Fruit fly (Drosophila melanogaster): ENCODE results near the gene Pif1.

DNA sequence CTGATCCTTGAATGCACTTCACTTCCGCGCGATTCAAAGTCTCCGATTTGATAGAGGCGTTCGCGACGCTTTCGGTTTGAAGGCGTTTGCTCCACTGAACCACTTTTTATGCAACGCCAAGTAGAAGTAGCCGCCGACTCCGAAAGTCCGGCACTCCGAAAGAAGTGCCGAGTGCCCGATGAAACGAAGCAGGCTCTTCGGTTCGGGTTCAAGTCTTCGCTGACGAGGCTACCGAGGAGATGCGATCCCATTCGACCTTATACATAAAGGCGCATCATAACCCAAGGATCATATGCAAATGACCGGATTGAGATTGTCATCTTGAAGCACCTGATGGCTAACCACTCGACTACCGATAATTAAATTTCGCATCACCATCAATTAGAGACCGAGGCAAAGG is 21.2 kb upstream of the Pif1 start, which contains the start of gene CG15414:
- TF ChIP-seq pan (optimal IDR thresholded peaks at IDR 0.05), result no peak
- no peak for TF ChIP-seq usp (GFP tag; optimal IDR thresholded peaks at IDR 0.05)
- TF ChIP-seq CG8478 (optimal IDR thresholded peaks at IDR 0.05), result no peak

All from whole organism.